Worm (Caenorhabditis elegans) whole organism, late embryonic: ENCODE data around the gene F17H10.1.

Experiments used
- Y22D7AL.16 ChIP-seq: sonication (generic microtip); optimal IDR thresholded peaks from 2 replicates; lab custom pipeline; 2016; ENCODE audit warnings: missing genetic modification characterization, missing compliant biosample characterization
- ahr-1 ChIP-seq: sonication (generic microtip); optimal IDR thresholded peaks from 2 replicates; lab custom pipeline; 2016; ENCODE audit warnings: missing genetic modification characterization, missing compliant biosample characterization
- ceh-2 ChIP-seq: sonication (generic microtip); optimal IDR thresholded peaks from 2 replicates; lab custom pipeline; 2016; ENCODE audit warnings: missing genotype, missing genetic modification characterization, missing compliant biosample characterization
- ceh-30 ChIP-seq: fragments of 150-350 bp; optimal IDR thresholded peaks from 2 replicates; lab custom pipeline; 2014; ENCODE audit warnings: missing biosample characterization, missing genetic modification characterization
- ceh-34 ChIP-seq: sonication (generic microtip); optimal IDR thresholded peaks from 2 replicates; lab custom pipeline; 2016; ENCODE audit warnings: mild to moderate bottlenecking, missing genetic modification characterization, missing compliant biosample characterization
- ceh-48 ChIP-seq: sonication (generic microtip); optimal IDR thresholded peaks from 2 replicates; lab custom pipeline; 2016; ENCODE audit warnings: missing genetic modification characterization, inconsistent platforms, missing compliant biosample characterization
- ceh-6 ChIP-seq: fragments of 200-800 bp; sonication (Bioruptor generic); optimal IDR thresholded peaks from 2 replicates; lab custom pipeline; 2018; ENCODE audit warnings: mild to moderate bottlenecking, missing genetic modification characterization, missing compliant biosample characterization
- dmd-4 ChIP-seq: sonication (generic microtip); optimal IDR thresholded peaks from 2 replicates; lab custom pipeline; 2016; ENCODE audit warnings: borderline replicate concordance, missing genetic modification characterization, missing compliant biosample characterization
- elt-2 ChIP-seq: sonication (generic microtip); optimal IDR thresholded peaks from 2 replicates; lab custom pipeline; 2016; ENCODE audit warnings: missing genetic modification reagents, missing genetic modification characterization, missing compliant biosample characterization
- ets-4 ChIP-seq: sonication (generic microtip); optimal IDR thresholded peaks from 2 replicates; lab custom pipeline; 2016; ENCODE audit warnings: missing genetic modification characterization, missing compliant biosample characterization
- hlh-6 ChIP-seq: sonication (generic microtip); optimal IDR thresholded peaks from 2 replicates; lab custom pipeline; 2016; ENCODE audit warnings: missing genotype, missing genetic modification characterization, missing compliant biosample characterization
- pha-4 ChIP-seq: fragments of 150-350 bp; optimal IDR thresholded peaks from 2 replicates; lab custom pipeline; 2018; ENCODE audit warnings: missing biosample characterization, missing genetic modification reagents, missing genetic modification characterization
- unc-86 ChIP-seq: sonication (generic microtip); optimal IDR thresholded peaks from 2 replicates; lab custom pipeline; 2016; ENCODE audit warnings: missing genetic modification characterization, missing compliant biosample characterization

DNA sequence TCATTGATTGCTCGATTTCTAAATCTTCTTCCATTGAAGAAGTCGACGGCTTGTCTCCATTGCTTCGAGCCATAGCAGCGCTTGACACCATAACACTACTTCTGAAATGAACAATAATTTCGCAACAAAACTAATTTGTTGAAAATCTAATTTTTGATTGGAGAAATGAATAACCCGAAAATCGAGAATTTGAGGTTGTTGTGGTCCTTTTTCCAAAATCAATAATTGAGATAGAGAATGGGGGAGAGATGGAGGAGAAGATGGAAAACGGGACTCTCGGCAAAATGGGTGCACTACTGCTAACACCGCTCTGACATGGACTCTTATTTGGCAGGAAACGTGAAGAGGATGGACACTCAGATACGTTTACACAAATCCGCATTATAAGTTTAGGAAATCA, 17.1 kb downstream of the F17H10.1 start, which contains the start of gene snx-17:
- TF ChIP-seq elt-2 (tag; lab: Kevin White, UChicago) = no peak
- TF ChIP-seq ceh-2 = no peak
- no peak for TF ChIP-seq dmd-4 (tag; lab: Kevin White, UChicago)
- TF ChIP-seq ceh-34 (tag; lab: Kevin White, UChicago) = no peak
- no peak for TF ChIP-seq ets-4 (tag; lab: Kevin White, UChicago)
- no peak for TF ChIP-seq unc-86 (tag; lab: Kevin White, UChicago)
- TF ChIP-seq Y22D7AL.16 (tag; lab: Kevin White, UChicago) = no peak
- TF ChIP-seq ceh-30 (tag; lab: Kevin White, UChicago) = no peak
- TF ChIP-seq pha-4 (tag; lab: Kevin White, UChicago) = no peak
- no peak for TF ChIP-seq ahr-1 (tag; lab: Kevin White, UChicago)
- no peak for TF ChIP-seq hlh-6 (tag; lab: Kevin White, UChicago)
- TF ChIP-seq ceh-48 (tag; lab: Kevin White, UChicago) = no peak
- TF ChIP-seq ceh-6 = no peak
